Fruit fly (Drosophila melanogaster): ENCODE results near the gene CG34244.

- TF ChIP-seq CG9948 (tag; optimal IDR thresholded peaks at IDR 0.05) (no peak), rn (GFP tag; IDR thresholded peaks at IDR 0.05) (no peak), CG17806 (tag; optimal IDR thresholded peaks at IDR 0.05) (no peak)
These were observed 38.6 kb upstream of the CG34244 start, which contains the start of gene fz for dm6 chr3L:14274088-14275058.
